Fruit fly (Drosophila melanogaster) whole organism, embryonic: ENCODE data around the gene CG13084.

Source experiments
- Asciz ChIP-seq: fragments of 200-800 bp; sonication (Bioruptor generic); optimal IDR thresholded peaks from 2 replicates; lab custom pipeline; 2017; ENCODE audit warnings: missing biosample characterization, mild to moderate bottlenecking, missing genetic modification characterization, missing genetic modification reagents
- Bgb ChIP-seq: fragments of 200-800 bp; sonication (Bioruptor generic); IDR thresholded peaks from 2 replicates; pipeline ENCODE4 v1.3.6; 2022; ENCODE audit warnings: missing biosample characterization, missing genetic modification characterization; ENCODE audit not compliant: partially characterized antibody
- CG10366 ChIP-seq: fragments of 200-800 bp; sonication (Bioruptor generic); IDR thresholded peaks from 2 replicates; pipeline ENCODE4 v1.3.6; 2022; ENCODE audit warnings: missing biosample characterization, missing genetic modification characterization
- CG10654 ChIP-seq: fragments of 200-800 bp; sonication (Bioruptor generic); optimal IDR thresholded peaks from 2 replicates; lab custom pipeline; 2016; ENCODE audit warnings: missing biosample characterization, missing genetic modification characterization
- CG11456 ChIP-seq: fragments of 200-800 bp; sonication (Bioruptor generic); IDR thresholded peaks from 3 replicates; pipeline ENCODE4 v1.3.6; 2022; ENCODE audit warnings: missing biosample characterization, missing genetic modification characterization
- CG11504 ChIP-seq: fragments of 200-800 bp; sonication (Bioruptor generic); optimal IDR thresholded peaks from 3 replicates; lab custom pipeline; 2019; ENCODE audit warnings: missing biosample characterization, mild to moderate bottlenecking, missing genetic modification characterization, moderate library complexity
- CG11696 ChIP-seq: fragments of 200-800 bp; sonication (Bioruptor generic); IDR thresholded peaks from 2 replicates; pipeline ENCODE4 v1.3.6; 2022; ENCODE audit warnings: missing biosample characterization, missing genetic modification characterization
- CG12155 ChIP-seq: fragments of 200-800 bp; sonication (Bioruptor generic); optimal IDR thresholded peaks from 3 replicates; lab custom pipeline; 2016; ENCODE audit warnings: missing biosample characterization, missing genetic modification characterization
- CG12236 ChIP-seq: fragments of 200-800 bp; sonication (Bioruptor generic); optimal IDR thresholded peaks from 2 replicates; lab custom pipeline; 2016; ENCODE audit warnings: missing biosample characterization, missing genetic modification characterization
- CG12299 ChIP-seq: fragments of 200-800 bp; sonication (Bioruptor generic); optimal IDR thresholded peaks from 2 replicates; lab custom pipeline; 2018; ENCODE audit warnings: missing biosample characterization, mild to moderate bottlenecking, missing genetic modification characterization
- CG12769 ChIP-seq: fragments of 200-800 bp; sonication (Bioruptor generic); optimal IDR thresholded peaks from 2 replicates; lab custom pipeline; 2019; ENCODE audit warnings: missing biosample characterization, mild to moderate bottlenecking, missing genetic modification characterization, moderate library complexity
- CG13624 ChIP-seq: fragments of 200-800 bp; sonication (Bioruptor generic); optimal IDR thresholded peaks from 2 replicates; lab custom pipeline; 2016; ENCODE audit warnings: missing biosample characterization, missing genetic modification characterization
- CG17385 ChIP-seq: fragments of 200-800 bp; sonication (Bioruptor generic); optimal IDR thresholded peaks from 3 replicates; lab custom pipeline; 2018; ENCODE audit warnings: missing biosample characterization, mild to moderate bottlenecking, missing genetic modification characterization
- CG17829 ChIP-seq: fragments of 200-800 bp; optimal IDR thresholded peaks from 2 replicates; lab custom pipeline; 2019; ENCODE audit warnings: missing biosample characterization, mild to moderate bottlenecking, missing genetic modification characterization, moderate library complexity
- CG18011 ChIP-seq: fragments of 200-800 bp; sonication (Bioruptor generic); optimal IDR thresholded peaks from 2 replicates; lab custom pipeline; 2017; ENCODE audit warnings: missing biosample characterization, missing genetic modification characterization, mild to moderate bottlenecking, moderate library complexity, missing genotype
- CG2678 ChIP-seq: fragments of 200-800 bp; sonication (Bioruptor generic); optimal IDR thresholded peaks from 3 replicates; lab custom pipeline; 2019; ENCODE audit warnings: missing biosample characterization, mild to moderate bottlenecking, missing genetic modification characterization, moderate library complexity
- CG30403 ChIP-seq: fragments of 200-800 bp; sonication (Bioruptor generic); optimal IDR thresholded peaks from 3 replicates; lab custom pipeline; 2016; ENCODE audit warnings: missing biosample characterization, missing genetic modification characterization
- CG31388 ChIP-seq: fragments of 200-800 bp; sonication (Bioruptor generic); optimal IDR thresholded peaks from 2 replicates; lab custom pipeline; 2016; ENCODE audit warnings: missing biosample characterization, missing genetic modification characterization
- CG42726 ChIP-seq: fragments of 200-800 bp; sonication (Bioruptor generic); IDR thresholded peaks from 2 replicates; pipeline ENCODE4 v1.3.6; 2022; ENCODE audit warnings: missing biosample characterization, missing genetic modification characterization; ENCODE audit not compliant: partially characterized antibody
- CG4360 ChIP-seq: fragments of 200-800 bp; sonication (Bioruptor generic); IDR thresholded peaks from 2 replicates; pipeline ENCODE4 v1.3.6; 2022; ENCODE audit warnings: missing biosample characterization, missing genetic modification characterization
- CG4424 ChIP-seq: fragments of 200-800 bp; sonication (Bioruptor generic); optimal IDR thresholded peaks from 3 replicates; lab custom pipeline; 2016; ENCODE audit warnings: missing biosample characterization, missing genetic modification characterization
- CG6175 ChIP-seq: fragments of 200-800 bp; sonication (Bioruptor generic); IDR thresholded peaks from 3 replicates; pipeline ENCODE4 v1.3.6; 2022; ENCODE audit warnings: missing biosample characterization, missing genetic modification characterization
- CG8924 ChIP-seq: fragments of 200-800 bp; optimal IDR thresholded peaks from 3 replicates; lab custom pipeline; 2019; ENCODE audit warnings: missing biosample characterization, mild to moderate bottlenecking, missing genetic modification characterization, moderate library complexity
- CkIIα-i1 ChIP-seq: fragments of 200-800 bp; sonication (Bioruptor generic); IDR thresholded peaks from 2 replicates; pipeline ENCODE4 v1.3.6; 2022; ENCODE audit warnings: missing biosample characterization, missing genetic modification characterization
- D19A ChIP-seq: fragments of 200-800 bp; optimal IDR thresholded peaks from 3 replicates; lab custom pipeline; 2019; ENCODE audit warnings: missing biosample characterization, mild to moderate bottlenecking, missing genetic modification characterization, moderate library complexity
- Deaf1 ChIP-seq: fragments of 200-800 bp; optimal IDR thresholded peaks from 3 replicates; lab custom pipeline; 2019; ENCODE audit warnings: missing biosample characterization, mild to moderate bottlenecking, missing genetic modification characterization, moderate library complexity
- Dll ChIP-seq: fragments of 200-800 bp; sonication (Bioruptor generic); IDR thresholded peaks from 4 replicates; pipeline ENCODE4 v1.3.6; 2022; ENCODE audit warnings: missing biosample characterization, missing genetic modification characterization; ENCODE audit not compliant: partially characterized antibody
- Ets97D ChIP-seq: fragments of 200-800 bp; sonication (Bioruptor generic); optimal IDR thresholded peaks from 3 replicates; lab custom pipeline; 2016; ENCODE audit warnings: missing biosample characterization, missing genetic modification characterization
- HLH4C ChIP-seq: fragments of 200-800 bp; sonication (Bioruptor generic); IDR thresholded peaks from 3 replicates; pipeline ENCODE4 v1.3.6; 2022; ENCODE audit warnings: missing biosample characterization, missing genetic modification characterization; ENCODE audit not compliant: partially characterized antibody
- Mes4 ChIP-seq: fragments of 200-800 bp; sonication (Bioruptor generic); optimal IDR thresholded peaks from 2 replicates; lab custom pipeline; 2016; ENCODE audit warnings: missing biosample characterization, missing genetic modification characterization
- Nf-YC ChIP-seq: fragments of 200-800 bp; optimal IDR thresholded peaks from 3 replicates; lab custom pipeline; 2019; ENCODE audit warnings: missing biosample characterization, mild to moderate bottlenecking, missing genetic modification characterization, moderate library complexity
- Rx ChIP-seq: fragments of 200-800 bp; sonication (Bioruptor generic); IDR thresholded peaks from 2 replicates; pipeline ENCODE4 v1.3.6; 2022; ENCODE audit warnings: missing biosample characterization, missing genetic modification characterization
- Tbp ChIP-seq: fragments of >200 bp; optimal IDR thresholded peaks from 2 replicates; lab custom pipeline; 2018; ENCODE audit warnings: missing biosample characterization, missing genetic modification characterization
- Xbp1 ChIP-seq: fragments of 200-800 bp; sonication (Bioruptor generic); optimal IDR thresholded peaks from 3 replicates; lab custom pipeline; 2016; ENCODE audit warnings: missing biosample characterization, mild to moderate bottlenecking, missing genetic modification characterization
- bigmax ChIP-seq: fragments of 200-800 bp; sonication (Bioruptor generic); optimal IDR thresholded peaks from 2 replicates; lab custom pipeline; 2018; ENCODE audit warnings: missing biosample characterization, mild to moderate bottlenecking, missing genetic modification characterization
- chinmo ChIP-seq: fragments of 200-800 bp; sonication (Bioruptor generic); IDR thresholded peaks from 4 replicates; pipeline ENCODE4 v1.3.6; 2022; ENCODE audit warnings: missing biosample characterization, missing genetic modification characterization; ENCODE audit not compliant: partially characterized antibody
- fd64A ChIP-seq: fragments of 200-800 bp; sonication (Bioruptor generic); optimal IDR thresholded peaks from 3 replicates; lab custom pipeline; 2018; ENCODE audit warnings: missing biosample characterization, mild to moderate bottlenecking, missing genetic modification characterization
- gfzf ChIP-seq: fragments of 200-800 bp; sonication (Bioruptor generic); optimal IDR thresholded peaks from 2 replicates; lab custom pipeline; 2016; ENCODE audit warnings: missing biosample characterization, mild to moderate bottlenecking, missing genetic modification characterization, moderate library complexity
- hb ChIP-seq: fragments of 200-800 bp; sonication (Bioruptor generic); IDR thresholded peaks from 3 replicates; pipeline ENCODE4 v1.3.6; 2022; ENCODE audit warnings: missing biosample characterization, missing genetic modification characterization; ENCODE audit not compliant: partially characterized antibody
- lmd ChIP-seq: fragments of 200-800 bp; sonication (Bioruptor generic); IDR thresholded peaks from 2 replicates; pipeline ENCODE4 v1.3.6; 2022; ENCODE audit warnings: missing biosample characterization, missing genetic modification characterization
- oc ChIP-seq: fragments of 200-800 bp; sonication (Bioruptor generic); optimal IDR thresholded peaks from 2 replicates; lab custom pipeline; 2018; ENCODE audit warnings: missing biosample characterization, mild to moderate bottlenecking, missing genetic modification characterization, moderate library complexity
- peb ChIP-seq: fragments of 200-800 bp; sonication (Bioruptor generic); IDR thresholded peaks from 2 replicates; pipeline ENCODE4 v1.3.6; 2022; ENCODE audit warnings: missing biosample characterization, missing genetic modification characterization
- pho ChIP-seq: fragments of 200-800 bp; sonication (Bioruptor generic); optimal IDR thresholded peaks from 2 replicates; lab custom pipeline; 2016; ENCODE audit warnings: missing biosample characterization, missing genetic modification characterization
- sens ChIP-seq: fragments of 200-800 bp; sonication (Bioruptor generic); peaks from one replicate; lab custom pipeline; 2016; ENCODE audit warnings: missing biosample characterization, missing genetic modification characterization
- slbo ChIP-seq: fragments of 200-800 bp; sonication (Bioruptor generic); IDR thresholded peaks from 2 replicates; pipeline ENCODE4 v1.3.6; 2022; ENCODE audit warnings: missing biosample characterization, missing genetic modification characterization
- tap ChIP-seq: fragments of 200-800 bp; optimal IDR thresholded peaks from 3 replicates; lab custom pipeline; 2019; ENCODE audit warnings: missing biosample characterization, mild to moderate bottlenecking, missing genetic modification characterization, moderate library complexity
- tna ChIP-seq: fragments of 200-800 bp; sonication (Bioruptor generic); IDR thresholded peaks from 2 replicates; pipeline ENCODE4 v1.3.6; 2022; ENCODE audit warnings: missing biosample characterization, missing genetic modification characterization; ENCODE audit not compliant: partially characterized antibody
- trem ChIP-seq: fragments of 200-800 bp; optimal IDR thresholded peaks from 3 replicates; lab custom pipeline; 2019; ENCODE audit warnings: missing biosample characterization, mild to moderate bottlenecking, missing genetic modification characterization, moderate library complexity
- twi ChIP-seq: fragments of 200-800 bp; optimal IDR thresholded peaks from 2 replicates; lab custom pipeline; 2019; ENCODE audit warnings: missing biosample characterization, mild to moderate bottlenecking, missing genetic modification characterization, moderate library complexity
- tx ChIP-seq: fragments of 200-800 bp; sonication (Bioruptor generic); optimal IDR thresholded peaks from 2 replicates; lab custom pipeline; 2016; ENCODE audit warnings: missing biosample characterization, missing genetic modification characterization
- unpg ChIP-seq: fragments of 200-800 bp; sonication (Bioruptor generic); optimal IDR thresholded peaks from 3 replicates; lab custom pipeline; 2018; ENCODE audit warnings: missing biosample characterization, mild to moderate bottlenecking, missing genetic modification characterization, moderate library complexity

CG13084 gene

DNA sequence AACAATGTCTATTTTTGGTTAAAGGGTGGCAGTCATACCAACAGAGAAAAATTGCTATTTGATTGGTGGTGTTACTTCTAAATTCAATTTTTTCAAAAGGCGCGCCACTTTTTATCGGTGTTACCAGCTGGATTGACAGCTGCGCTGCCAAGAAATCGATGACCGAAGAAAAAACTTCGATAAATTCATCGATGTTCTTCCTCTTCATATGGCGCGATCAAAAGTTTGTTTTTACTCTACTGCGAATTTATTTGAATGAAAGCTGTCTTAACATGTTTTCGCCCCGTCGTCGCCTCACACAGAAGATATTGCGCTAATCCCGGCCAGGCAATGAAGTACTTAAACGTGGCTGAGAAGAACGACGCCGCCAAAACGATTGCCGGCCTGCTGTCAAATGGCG lies 13.3 kb downstream of the CG13084 start, which contains the start of gene Top3alpha:
Gene Top3alpha (plus strand): TSS at position 186 of the 400 bp plus-strand sequence.
- no peak for TF ChIP-seq CG31388 (GFP tag; lab: Kevin White, UChicago)
- no peak for TF ChIP-seq Rx (GFP tag; lab: Robert Waterston, UW)
- TF ChIP-seq Bgb (GFP tag; lab: Robert Waterston, UW): peak; percentile 74
- no peak for TF ChIP-seq Deaf1 (tag; lab: Kevin White, UChicago)
- peak; percentile 14; the same call in 1 of the 2 replicates for TF ChIP-seq CG42726
- no peak for TF ChIP-seq CG12769 (tag; lab: Kevin White, UChicago)
- TF ChIP-seq HLH4C: peak; percentile 81
- peak; percentile 76 for TF ChIP-seq Dll (GFP tag; lab: Robert Waterston, UW)
- TF ChIP-seq Ets97D (GFP tag; lab: Kevin White, UChicago): peak; percentile 36
- TF ChIP-seq Asciz (GFP tag; lab: Kevin White, UChicago): no peak
- no peak for TF ChIP-seq CkIIα-i1 (GFP tag; lab: Robert Waterston, UW)
- no peak for TF ChIP-seq CG6175
- TF ChIP-seq trem (tag; lab: Kevin White, UChicago): peak; percentile 74
- no peak for TF ChIP-seq CG8924 (tag; lab: Kevin White, UChicago)
- no peak for TF ChIP-seq twi (tag; lab: Kevin White, UChicago)
- peak; percentile 72 for TF ChIP-seq gfzf (GFP tag; lab: Kevin White, UChicago)
- no peak for TF ChIP-seq CG10366 (GFP tag; lab: Robert Waterston, UW)
- TF ChIP-seq Xbp1 (GFP tag; lab: Kevin White, UChicago): no peak
- TF ChIP-seq tx: no peak
- no peak for TF ChIP-seq pho (GFP tag; lab: Kevin White, UChicago)
- no peak for TF ChIP-seq CG12299 (tag; lab: Kevin White, UChicago)
- no peak for TF ChIP-seq unpg (GFP tag; lab: Kevin White, UChicago)
- no peak for TF ChIP-seq CG2678 (tag; lab: Kevin White, UChicago)
- TF ChIP-seq bigmax: no peak
- no peak for TF ChIP-seq CG10654 (GFP tag; lab: Kevin White, UChicago)
- TF ChIP-seq CG4424 (GFP tag; lab: Kevin White, UChicago): no peak
- TF ChIP-seq chinmo (GFP tag; lab: Robert Waterston, UW): 0 out of 4 replicates have a peak, but pooled peaks have one; percentile 10
- no peak for TF ChIP-seq CG4360 (GFP tag; lab: Robert Waterston, UW)
- no peak for TF ChIP-seq lmd (GFP tag; lab: Robert Waterston, UW)
- no peak for TF ChIP-seq CG12155 (GFP tag; lab: Kevin White, UChicago)
- no peak for TF ChIP-seq oc
- TF ChIP-seq CG17829 (tag; lab: Kevin White, UChicago): no peak
- no peak for TF ChIP-seq Tbp (GFP tag; lab: Kevin White, UChicago)
- TF ChIP-seq CG18011 (GFP tag; lab: Kevin White, UChicago): no peak
- TF ChIP-seq CG11504 (tag; lab: Kevin White, UChicago): no peak
- no peak for TF ChIP-seq D19A (tag; lab: Kevin White, UChicago)
- no peak for TF ChIP-seq CG11696 (GFP tag; lab: Robert Waterston, UW)
- no peak for TF ChIP-seq fd64A (GFP tag; lab: Kevin White, UChicago)
- TF ChIP-seq tna (GFP tag; lab: Robert Waterston, UW): peak; percentile 73
- TF ChIP-seq sens: no peak
- no peak for TF ChIP-seq Mes4 (GFP tag; lab: Kevin White, UChicago)
- TF ChIP-seq CG13624 (GFP tag; lab: Kevin White, UChicago): peak; percentile 30
- TF ChIP-seq tap (tag; lab: Kevin White, UChicago): no peak
- TF ChIP-seq hb (GFP tag; lab: Robert Waterston, UW): peak; percentile 71; the same call in 2 of the 3 replicates
- peak; percentile 97 for TF ChIP-seq CG17385 (GFP tag; lab: Kevin White, UChicago)
- no peak for TF ChIP-seq CG12236
- no peak for TF ChIP-seq Nf-YC
- no peak for TF ChIP-seq CG30403 (GFP tag; lab: Kevin White, UChicago)
- no peak for TF ChIP-seq CG11456 (GFP tag; lab: Robert Waterston, UW)
- no peak for TF ChIP-seq peb (GFP tag; lab: Robert Waterston, UW)
- no peak for TF ChIP-seq slbo (GFP tag; lab: Robert Waterston, UW)
